Worm (Caenorhabditis elegans): ENCODE measurements around the gene srbc-43.

The srbc-43 gene

DNA sequence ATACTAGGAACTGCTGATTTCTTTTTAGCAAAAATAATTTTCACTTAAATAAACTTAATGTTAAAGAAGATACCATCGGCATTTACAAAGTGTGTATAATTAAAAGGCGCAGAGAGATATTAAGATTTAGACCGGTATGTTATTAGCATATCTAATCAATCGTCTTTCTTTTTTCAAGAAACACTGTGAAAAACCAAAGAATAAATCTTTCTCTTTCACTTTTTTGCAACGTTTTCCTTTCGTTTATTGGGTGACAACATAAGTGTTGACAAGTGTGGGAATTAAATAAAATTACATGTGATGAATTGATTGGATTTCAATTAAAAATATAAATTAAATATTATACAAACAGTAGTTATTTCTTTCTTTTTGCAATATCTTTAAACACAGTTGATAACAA is 37.9 kb downstream of the srbc-43 start, which contains the start of gene C15C8.8:
TSS of gene C15C8.8 (minus strand) at position 101 of the 400 bp plus-strand sequence.
- TF ChIP-seq unc-55 (GFP tag; optimal IDR thresholded peaks at IDR 0.05) (no peak), elt-3 (tag; optimal IDR thresholded peaks at IDR 0.05) (no peak), nhr-25 (tag; optimal IDR thresholded peaks at IDR 0.05) (no peak), nhr-10 (tag; optimal IDR thresholded peaks at IDR 0.05) (no peak), mbf-1 (tag; optimal IDR thresholded peaks at IDR 0.05) (no peak), snpc-4 (tag; optimal IDR thresholded peaks at IDR 0.05) (no peak), ceh-16 (tag; optimal IDR thresholded peaks at IDR 0.05) (no peak), nhr-11 (tag; optimal IDR thresholded peaks at IDR 0.05) (no peak), nhr-129 (tag; optimal IDR thresholded peaks at IDR 0.05) (no peak), ztf-4 (tag; optimal IDR thresholded peaks at IDR 0.05) (no peak), sma-3 (GFP tag; optimal IDR thresholded peaks at IDR 0.05) (no peak), nhr-77 (tag; optimal IDR thresholded peaks at IDR 0.05) (no peak), skn-1 (tag; optimal IDR thresholded peaks at IDR 0.05) (no peak), ztf-11 (tag; optimal IDR thresholded peaks at IDR 0.05) (no peak), unc-62 (GFP tag; optimal IDR thresholded peaks at IDR 0.05) (no peak), mab-5 (tag; optimal IDR thresholded peaks at IDR 0.05) (no peak), unc-39 (tag; optimal IDR thresholded peaks at IDR 0.05) (no peak), F13H6.1 (tag; optimal IDR thresholded peaks at IDR 0.05) (no peak)

DNA sequence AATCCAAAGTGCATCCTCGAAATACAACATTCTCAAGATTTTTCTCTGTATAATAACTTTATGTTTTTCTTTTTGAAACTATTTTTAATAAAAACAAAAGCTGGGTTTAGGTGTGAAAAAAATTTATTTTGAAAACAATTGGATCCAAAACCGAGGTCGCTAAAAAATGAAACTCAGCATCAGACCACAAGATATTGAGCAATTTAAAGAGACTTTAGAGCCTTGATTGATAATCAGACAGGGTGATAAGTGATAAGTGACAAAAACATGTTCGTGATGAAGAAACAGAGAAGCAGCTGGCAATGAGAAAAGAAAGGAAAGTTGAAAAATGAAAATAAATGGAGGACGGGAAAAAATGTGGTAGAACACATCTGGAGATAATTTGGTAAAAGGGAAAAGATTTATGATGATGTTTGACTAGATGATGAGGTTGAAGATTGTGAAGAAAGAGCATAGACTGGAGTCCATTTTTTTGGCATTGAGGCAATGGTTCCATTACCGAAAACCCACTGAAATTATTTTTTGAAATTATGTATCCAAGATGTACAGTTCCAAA is 38.7 kb downstream of the srbc-43 start, which contains the start of gene C15C8.6:
TSS of gene C15C8.6 (minus strand) at position 51 of the 556 bp plus-strand sequence.
- TF ChIP-seq ztf-4 (tag; optimal IDR thresholded peaks at IDR 0.05) (no peak), mab-5 (tag; optimal IDR thresholded peaks at IDR 0.05) (no peak), elt-3 (tag; optimal IDR thresholded peaks at IDR 0.05) (no peak), nhr-23 (tag; optimal IDR thresholded peaks at IDR 0.05) (no peak), lsy-2 (tag; optimal IDR thresholded peaks at IDR 0.05) (no peak), alr-1 (tag; optimal IDR thresholded peaks at IDR 0.05) (no peak), sma-9 (GFP tag; optimal IDR thresholded peaks at IDR 0.05) (no peak), sma-9 (tag; optimal IDR thresholded peaks at IDR 0.05) (no peak), dmd-4 (tag; optimal IDR thresholded peaks at IDR 0.05) (no peak), elt-1 (tag; optimal IDR thresholded peaks at IDR 0.05) (no peak)

DNA sequence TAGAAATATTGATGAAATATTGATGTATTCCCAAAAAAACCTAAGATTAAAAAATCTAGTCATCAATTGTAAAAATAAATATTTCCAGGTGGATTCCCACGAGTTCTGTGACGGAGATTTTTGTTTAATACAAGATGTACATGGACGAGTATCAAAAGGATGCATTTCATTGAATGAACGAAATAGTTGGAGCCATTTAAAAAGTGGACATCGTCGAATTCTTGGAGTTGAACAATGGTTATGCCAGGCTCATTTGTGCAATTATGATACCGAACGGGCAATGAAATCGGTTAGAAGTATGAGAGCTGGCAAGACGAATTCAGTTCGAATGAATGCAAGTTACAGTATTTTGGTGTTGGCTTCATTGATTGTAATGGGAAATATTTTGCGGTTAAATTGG is 40.8 kb downstream of the srbc-43 start:
- TF ChIP-seq blmp-1 (tag; optimal IDR thresholded peaks at IDR 0.05; ENCODE audit: insufficient read depth) (no peak), lin-39 (tag; optimal IDR thresholded peaks at IDR 0.05) (no peak), sma-3 (GFP tag; optimal IDR thresholded peaks at IDR 0.05) (no peak), crh-2 (tag; optimal IDR thresholded peaks at IDR 0.05) (no peak), skn-1 (tag; optimal IDR thresholded peaks at IDR 0.05) (no peak), nhr-11 (tag; optimal IDR thresholded peaks at IDR 0.05) (no peak), alr-1 (tag; optimal IDR thresholded peaks at IDR 0.05) (no peak), mab-5 (tag; optimal IDR thresholded peaks at IDR 0.05) (no peak), ama-1 (optimal IDR thresholded peaks at IDR 0.05) (no peak)

DNA sequence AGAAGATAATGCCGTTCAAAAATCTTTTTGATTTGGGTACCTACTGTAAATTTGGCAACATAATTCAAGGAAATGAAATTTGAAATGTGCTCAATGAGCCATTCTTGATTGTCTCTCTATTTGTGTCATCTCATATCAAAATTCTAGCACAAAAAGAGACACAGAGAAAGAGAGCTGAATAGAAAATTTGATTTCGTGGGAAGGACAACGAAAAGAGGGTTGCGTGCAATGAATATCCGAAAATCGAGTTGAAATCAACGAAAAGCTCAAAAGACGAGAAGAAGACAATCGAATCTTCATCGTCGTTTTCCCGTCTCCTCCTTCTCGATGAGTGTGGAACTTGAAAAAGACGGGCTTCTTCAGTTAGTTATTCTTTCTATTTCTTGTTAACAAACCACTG is 42.5 kb downstream of the srbc-43 start, which contains the start of gene C15C8.5:
TSS of gene C15C8.5 (plus strand) at position 152 of the 400 bp plus-strand sequence.
- TF ChIP-seq ztf-4 (tag; optimal IDR thresholded peaks at IDR 0.05) (no peak), peb-1 (tag; optimal IDR thresholded peaks at IDR 0.05) (no peak)

DNA sequence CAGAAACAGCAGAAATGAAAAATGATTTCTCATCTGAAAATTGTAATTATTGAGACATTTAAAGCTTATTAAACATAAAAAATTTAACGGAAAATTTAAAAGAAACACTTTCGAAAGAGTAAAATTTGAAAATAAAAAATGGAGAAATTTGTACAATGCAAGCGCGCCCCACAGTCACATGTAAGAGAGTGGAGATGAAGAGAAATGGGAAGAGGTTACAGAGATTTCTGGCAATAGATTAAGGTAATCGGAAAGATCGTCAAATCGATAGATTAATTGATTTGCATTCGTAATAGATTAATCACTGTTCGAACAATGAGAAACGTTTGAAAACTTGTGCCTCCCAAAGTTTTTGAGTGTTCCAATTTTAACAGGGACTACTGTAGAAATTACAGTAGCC is 42.9 kb downstream of the srbc-43 start, which contains the start of gene C15C8.4:
TSS of gene C15C8.4 (minus strand) at position 33 of the 400 bp plus-strand sequence.
- TF ChIP-seq skn-1 (tag; optimal IDR thresholded peaks at IDR 0.05), result no peak

DNA sequence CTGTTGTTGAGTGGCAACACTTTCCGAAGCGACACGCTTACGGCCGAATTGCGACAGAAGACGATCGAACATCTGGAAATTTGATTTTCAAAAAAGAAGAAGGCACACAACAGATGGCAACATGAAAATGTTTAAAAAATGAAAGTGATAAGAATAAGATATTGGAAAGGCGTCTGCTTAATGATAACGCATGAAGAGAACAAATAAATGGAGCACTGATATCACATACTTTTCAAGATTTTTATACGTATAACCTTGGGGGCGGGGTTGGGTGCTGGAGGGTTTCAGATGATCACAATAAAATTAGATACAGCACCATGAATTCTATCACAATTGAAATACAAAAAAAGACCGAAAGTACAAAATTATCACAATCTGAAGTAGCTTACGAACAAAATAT is 45.3 kb downstream of the srbc-43 start, which contains the start of gene C15C8.7:
TSS of gene C15C8.7 (minus strand) at position 72 of the 400 bp plus-strand sequence.
- TF ChIP-seq dmd-4 (tag; optimal IDR thresholded peaks at IDR 0.05) (no peak), fos-1 (tag; optimal IDR thresholded peaks at IDR 0.05) (peak; percentile 63), F13H6.1 (tag; optimal IDR thresholded peaks at IDR 0.05) (peak; percentile 6)
